Worm (Caenorhabditis elegans) whole organism, late embryonic: ENCODE results near the gene spsb-1.

Experiments used
- C08G9.2 ChIP-seq: sonication (generic microtip); optimal IDR thresholded peaks from 2 replicates; lab custom pipeline; 2016; ENCODE audit warnings: mild to moderate bottlenecking, missing genetic modification characterization, moderate library complexity, missing compliant biosample characterization
- T23F11.4 ChIP-seq: fragments of 200-800 bp; sonication (Bioruptor generic); optimal IDR thresholded peaks from 2 replicates; lab custom pipeline; 2018; ENCODE audit warnings: mild to moderate bottlenecking, missing genetic modification characterization, missing compliant biosample characterization
- ama-1 ChIP-seq: fragments of 150-350 bp; optimal IDR thresholded peaks from 2 replicates; lab custom pipeline; 2014
- dmd-4 ChIP-seq: sonication (generic microtip); optimal IDR thresholded peaks from 2 replicates; lab custom pipeline; 2016; ENCODE audit warnings: borderline replicate concordance, missing genetic modification characterization, missing compliant biosample characterization
- elt-4 ChIP-seq: sonication (generic microtip); optimal IDR thresholded peaks from 2 replicates; lab custom pipeline; 2016; ENCODE audit warnings: missing genetic modification characterization, missing compliant biosample characterization
- ets-4 ChIP-seq: sonication (generic microtip); optimal IDR thresholded peaks from 2 replicates; lab custom pipeline; 2016; ENCODE audit warnings: missing genetic modification characterization, missing compliant biosample characterization
- hlh-13 ChIP-seq: fragments of 200-800 bp; sonication (Bioruptor generic); optimal IDR thresholded peaks from 2 replicates; lab custom pipeline; 2018; ENCODE audit warnings: mild to moderate bottlenecking, missing genetic modification characterization, missing compliant biosample characterization
- nhr-11 ChIP-seq: fragments of 150-350 bp; optimal IDR thresholded peaks from 2 replicates; lab custom pipeline; 2014; ENCODE audit warnings: missing biosample characterization, missing genetic modification characterization
- nhr-232 ChIP-seq: sonication (generic microtip); optimal IDR thresholded peaks from 2 replicates; lab custom pipeline; 2016; ENCODE audit warnings: missing genetic modification characterization, missing compliant biosample characterization
- pat-9 ChIP-seq: fragments of 200-800 bp; sonication (Bioruptor generic); optimal IDR thresholded peaks from 2 replicates; lab custom pipeline; 2018; ENCODE audit warnings: mild to moderate bottlenecking, missing genetic modification characterization, moderate library complexity, missing compliant biosample characterization
- pax-1 ChIP-seq: fragments of 150-350 bp; optimal IDR thresholded peaks from 2 replicates; lab custom pipeline; 2014; ENCODE audit warnings: missing biosample characterization, missing genetic modification characterization
- pha-2 ChIP-seq: sonication (generic microtip); optimal IDR thresholded peaks from 2 replicates; lab custom pipeline; 2017; ENCODE audit warnings: mild to moderate bottlenecking, missing genetic modification characterization, missing compliant biosample characterization
- ref-2 ChIP-seq: sonication (generic microtip); optimal IDR thresholded peaks from 2 replicates; lab custom pipeline; 2016; ENCODE audit warnings: missing genetic modification characterization, missing compliant biosample characterization
- sdc-2 ChIP-seq: sonication (generic microtip); optimal IDR thresholded peaks from 2 replicates; lab custom pipeline; 2016; ENCODE audit warnings: missing genotype, missing genetic modification characterization, missing compliant biosample characterization
- unc-55 ChIP-seq: sonication (generic microtip); optimal IDR thresholded peaks from 2 replicates; lab custom pipeline; 2017; ENCODE audit warnings: missing biosample characterization, missing genetic modification reagents, missing genetic modification characterization

Gene spsb-1

ce11 chrII:15268195-15268594 lies 71.7 kb downstream of the spsb-1 start, which contains the start of gene rga-9:
TSS of gene rga-9 (plus strand) at chrII:15268210.
- TF ChIP-seq C08G9.2 (tag; lab: Kevin White, UChicago) (no peak), dmd-4 (no peak), nhr-11 (tag; lab: Kevin White, UChicago) (no peak), sdc-2 (tag; lab: Kevin White, UChicago) (no peak), ama-1 (lab: Kevin White, UChicago) (no peak), hlh-13 (no peak), T23F11.4 (GFP tag; lab: Kevin White, UChicago) (no peak), ets-4 (tag; lab: Kevin White, UChicago) (no peak), pax-1 (tag; lab: Kevin White, UChicago) (no peak), nhr-232 (tag; lab: Kevin White, UChicago) (no peak), pat-9 (tag; lab: Kevin White, UChicago) (no peak), pha-2 (tag; lab: Kevin White, UChicago) (no peak)
- TF ChIP-seq, all 69 proteins: peak for 0

- TF ChIP-seq elt-4: no peak
- no peak for TF ChIP-seq pat-9 (tag; lab: Kevin White, UChicago)
- TF ChIP-seq dmd-4: no peak
- TF ChIP-seq ref-2 (tag; lab: Kevin White, UChicago): peak; percentile 44
- no peak for TF ChIP-seq ama-1 (lab: Kevin White, UChicago)
- no peak for TF ChIP-seq unc-55 (GFP tag; lab: Kevin White, UChicago)
These were observed 76.4 kb downstream of the spsb-1 start for ce11 chrII:15272962-15273361.
